Fruit fly (Drosophila melanogaster): Measurements from ENCODE around the gene COX7AL.

COX7AL gene

DNA sequence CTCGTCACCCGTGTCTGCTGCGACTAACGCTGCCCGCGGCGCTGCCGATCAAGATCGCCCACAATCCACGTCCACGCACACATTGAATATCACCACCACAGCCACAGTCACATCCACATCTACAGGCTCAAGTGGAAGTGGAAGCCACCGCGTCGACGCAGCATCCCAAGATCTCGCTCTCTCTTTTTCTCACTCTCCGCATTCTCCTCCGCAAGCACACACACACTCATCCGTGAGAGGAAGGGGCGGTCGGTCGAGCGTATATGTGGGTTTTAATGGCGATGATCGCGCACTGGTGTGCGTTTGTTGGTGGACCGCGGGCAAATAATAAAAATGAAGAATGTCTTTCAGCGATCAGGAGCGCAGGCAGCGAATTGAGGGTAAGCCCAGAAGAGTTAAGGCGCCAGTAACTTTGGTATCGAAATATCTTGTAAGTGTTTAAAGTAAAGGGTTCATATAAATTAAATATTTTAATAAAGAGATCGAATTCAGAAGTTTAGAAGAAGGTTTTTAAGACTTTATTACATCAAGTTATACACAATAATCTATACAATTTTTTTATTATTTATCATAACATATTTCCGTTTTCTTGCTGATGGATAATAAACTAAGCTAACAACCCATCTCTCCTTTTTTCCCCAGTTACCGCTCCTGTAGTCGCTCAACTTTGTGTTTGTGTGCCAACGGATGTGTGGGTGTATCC lies 9.6 kb upstream of the COX7AL start, which contains the start of gene Poxm:
Gene Poxm, minus strand, starts transcription at position 25 of the 703 bp plus-strand sequence.
- peak; percentile 97 for TF ChIP-seq CG15710 (tag; optimal IDR thresholded peaks at IDR 0.05)
- peak; percentile 87 for TF ChIP-seq rn (GFP tag; IDR thresholded peaks at IDR 0.05)
- TF ChIP-seq CG12605 (GFP tag; IDR thresholded peaks at IDR 0.05) = peak; percentile 74
- peak; percentile 95 for TF ChIP-seq Snoo (tag; optimal IDR thresholded peaks at IDR 0.05)
- peak; percentile 98 for TF ChIP-seq CG8159 (tag; optimal IDR thresholded peaks at IDR 0.05)
- no peak for TF ChIP-seq EcR (GFP tag; optimal IDR thresholded peaks at IDR 0.05)
- TF ChIP-seq CG10348 (GFP tag; IDR thresholded peaks at IDR 0.05) = peak; percentile 90
- TF ChIP-seq D1 (tag; optimal IDR thresholded peaks at IDR 0.05) = peak; percentile 93
- peak; percentile 90 for TF ChIP-seq CG4496 (GFP tag; IDR thresholded peaks at IDR 0.05)
- peak; percentile 91 for TF ChIP-seq fd96Ca (GFP tag; IDR thresholded peaks at IDR 0.05)
- peak; percentile 96 for TF ChIP-seq CG8301 (tag; optimal IDR thresholded peaks at IDR 0.05)
- peak; percentile 91 for TF ChIP-seq Pif1B (GFP tag; optimal IDR thresholded peaks at IDR 0.05)
- TF ChIP-seq CG34367 (tag; optimal IDR thresholded peaks at IDR 0.05) = peak; percentile 90
- TF ChIP-seq Ets98B (GFP tag; IDR thresholded peaks at IDR 0.05) = peak; percentile 86
- TF ChIP-seq CG17806 (tag; optimal IDR thresholded peaks at IDR 0.05) = peak; percentile 94
- TF ChIP-seq CG32121 (GFP tag; IDR thresholded peaks at IDR 0.05) = peak; percentile 93
- TF ChIP-seq CG9948 (tag; optimal IDR thresholded peaks at IDR 0.05) = peak; percentile 95
- peak; percentile 74 for TF ChIP-seq CG13204 (GFP tag; optimal IDR thresholded peaks at IDR 0.05)
- peak; percentile 76 for TF ChIP-seq gl (tag; optimal IDR thresholded peaks at IDR 0.05)
- peak; percentile 89 for TF ChIP-seq Pif1A (GFP tag; optimal IDR thresholded peaks at IDR 0.05)
- TF ChIP-seq CG14655 (GFP tag; optimal IDR thresholded peaks at IDR 0.05) = peak; percentile 99

DNA sequence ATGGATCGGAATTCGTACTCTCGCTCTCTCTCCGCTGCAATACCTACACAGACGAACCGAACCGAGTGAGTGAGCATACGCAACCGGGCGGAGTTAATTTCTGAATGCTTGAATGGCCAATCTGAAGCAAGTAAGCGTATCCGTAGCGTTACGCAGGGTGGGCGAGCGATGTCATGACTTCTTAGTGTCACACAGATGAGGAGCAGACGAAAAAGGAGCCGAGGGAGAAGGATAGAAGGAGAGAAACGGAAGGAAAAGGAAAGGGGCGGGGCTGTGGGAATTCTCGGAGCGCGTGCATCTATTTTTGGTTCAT lies 9.0 kb upstream of the COX7AL start:
- TF ChIP-seq CG15710 (tag; optimal IDR thresholded peaks at IDR 0.05) (no peak), D1 (tag; optimal IDR thresholded peaks at IDR 0.05) (no peak), Snoo (tag; optimal IDR thresholded peaks at IDR 0.05) (no peak), CG8301 (tag; optimal IDR thresholded peaks at IDR 0.05) (no peak), CG13204 (GFP tag; optimal IDR thresholded peaks at IDR 0.05) (no peak), CG9948 (tag; optimal IDR thresholded peaks at IDR 0.05) (no peak), CG4496 (GFP tag; IDR thresholded peaks at IDR 0.05) (no peak), Pif1A (GFP tag; optimal IDR thresholded peaks at IDR 0.05) (no peak), CG12605 (GFP tag; IDR thresholded peaks at IDR 0.05) (no peak), CG8159 (tag; optimal IDR thresholded peaks at IDR 0.05) (no peak), EcR (GFP tag; optimal IDR thresholded peaks at IDR 0.05) (no peak), gl (tag; optimal IDR thresholded peaks at IDR 0.05) (no peak), rn (GFP tag; IDR thresholded peaks at IDR 0.05) (no peak), CG32121 (GFP tag; IDR thresholded peaks at IDR 0.05) (no peak), Ets98B (GFP tag; IDR thresholded peaks at IDR 0.05) (no peak)

DNA sequence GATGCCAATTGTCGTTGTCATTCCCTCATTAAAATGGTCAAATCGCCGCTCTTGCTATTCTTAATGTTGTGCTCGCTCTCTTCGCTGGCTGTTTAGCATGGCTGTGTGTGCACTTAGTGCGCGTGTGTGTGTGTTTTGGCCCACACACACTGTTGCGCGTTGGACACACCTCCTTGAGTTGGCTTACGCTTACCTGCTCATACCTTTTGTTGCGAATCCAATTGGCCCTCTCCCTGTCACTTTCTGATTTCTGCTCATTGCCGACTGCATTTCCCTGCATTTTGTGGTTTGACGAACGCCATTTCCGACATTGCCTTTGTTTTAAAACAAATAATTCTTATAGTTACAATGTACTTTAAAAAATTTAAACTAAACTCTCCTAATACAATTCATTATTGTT lies 8.5 kb upstream of the COX7AL start:
- TF ChIP-seq CG14655 (GFP tag; optimal IDR thresholded peaks at IDR 0.05) (no peak), CG17806 (tag; optimal IDR thresholded peaks at IDR 0.05) (no peak), Ets98B (GFP tag; IDR thresholded peaks at IDR 0.05) (no peak), gl (tag; optimal IDR thresholded peaks at IDR 0.05) (no peak), CG9948 (tag; optimal IDR thresholded peaks at IDR 0.05) (no peak), fd96Ca (GFP tag; IDR thresholded peaks at IDR 0.05) (0 out of 3 replicates have a peak, but pooled peaks have one; percentile 28)

DNA sequence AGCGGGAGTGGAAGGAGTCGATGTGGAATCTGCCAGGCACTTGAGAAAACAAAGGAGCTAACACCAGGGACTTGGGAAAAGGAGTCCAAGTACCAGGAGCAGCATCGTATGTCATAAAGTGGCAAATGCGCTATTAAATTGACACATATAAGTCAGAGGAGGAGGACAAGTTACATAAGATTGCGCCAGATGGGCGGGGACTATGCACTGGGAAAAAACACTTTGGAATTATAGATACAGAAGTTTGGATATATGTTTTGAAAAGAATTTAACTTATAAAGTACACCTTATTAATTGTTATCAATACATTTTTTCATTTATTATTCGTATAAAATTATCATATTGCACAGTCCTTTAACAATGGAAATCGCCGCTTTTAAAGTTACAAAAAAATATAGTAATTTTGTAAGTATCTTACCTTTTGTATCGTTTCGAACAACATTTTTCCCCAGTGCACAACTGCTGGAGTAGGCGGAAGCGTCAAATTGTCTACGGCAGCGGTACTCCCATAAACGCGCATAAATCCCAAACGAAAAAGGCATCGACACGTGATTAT lies 7.4 kb upstream of the COX7AL start:
- TF ChIP-seq CG8301 (tag; optimal IDR thresholded peaks at IDR 0.05) = no peak
- no peak for TF ChIP-seq CG10348 (GFP tag; IDR thresholded peaks at IDR 0.05)
- no peak for TF ChIP-seq CG34367 (tag; optimal IDR thresholded peaks at IDR 0.05)
- TF ChIP-seq CG9948 (tag; optimal IDR thresholded peaks at IDR 0.05) = no peak
- TF ChIP-seq EcR (GFP tag; optimal IDR thresholded peaks at IDR 0.05) = no peak
- no peak for TF ChIP-seq D1 (tag; optimal IDR thresholded peaks at IDR 0.05)

DNA sequence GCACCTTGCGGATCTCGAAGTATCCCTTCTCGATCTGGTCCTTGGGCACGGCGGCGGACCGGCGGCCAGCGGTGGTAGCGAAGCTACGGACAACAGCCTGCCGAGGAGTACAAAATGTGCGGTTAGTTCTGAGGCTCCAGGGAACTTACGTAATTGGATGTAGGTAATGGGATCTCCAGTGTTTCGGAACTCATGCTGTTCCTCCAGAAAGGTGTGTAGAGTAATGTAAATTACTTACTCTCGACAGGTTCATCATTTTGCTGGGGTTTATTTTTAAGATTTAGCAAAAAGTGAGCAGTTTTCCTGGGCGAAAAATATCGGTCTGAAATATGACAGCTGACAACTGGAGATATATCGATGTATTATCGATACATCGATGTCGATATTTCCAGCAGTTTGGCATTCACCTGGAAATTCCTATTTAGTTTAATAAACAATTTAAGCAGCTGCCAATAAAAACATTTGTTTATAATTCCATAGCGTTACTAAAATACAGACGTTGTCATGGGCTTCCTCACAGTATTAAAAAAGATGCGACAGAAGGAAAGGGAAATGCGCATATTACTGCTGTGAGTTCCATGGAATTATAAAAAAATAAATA lies 2.7 kb upstream of the COX7AL start, which contains the start of the genes COX7A and Arl2:
Gene COX7A, minus strand, starts transcription at position 369 of the 601 bp plus-strand sequence.
Gene Arl2, plus strand, starts transcription at position 426 of the 601 bp plus-strand sequence.
- TF ChIP-seq CG34367 (tag; optimal IDR thresholded peaks at IDR 0.05) (no peak), CG10348 (GFP tag; IDR thresholded peaks at IDR 0.05) (no peak), D1 (tag; optimal IDR thresholded peaks at IDR 0.05) (no peak), CG32121 (GFP tag; IDR thresholded peaks at IDR 0.05) (no peak; the same call in 1 of the 2 replicates), Pif1B (GFP tag; optimal IDR thresholded peaks at IDR 0.05) (no peak), Pif1A (GFP tag; optimal IDR thresholded peaks at IDR 0.05) (no peak), CG14655 (GFP tag; optimal IDR thresholded peaks at IDR 0.05) (no peak), CG4496 (GFP tag; IDR thresholded peaks at IDR 0.05) (no peak), gl (tag; optimal IDR thresholded peaks at IDR 0.05) (no peak), CG17806 (tag; optimal IDR thresholded peaks at IDR 0.05) (no peak), CG13204 (GFP tag; optimal IDR thresholded peaks at IDR 0.05) (no peak), EcR (GFP tag; optimal IDR thresholded peaks at IDR 0.05) (no peak), Snoo (tag; optimal IDR thresholded peaks at IDR 0.05) (no peak), CG8159 (tag; optimal IDR thresholded peaks at IDR 0.05) (no peak), Ets98B (GFP tag; IDR thresholded peaks at IDR 0.05) (no peak), CG15710 (tag; optimal IDR thresholded peaks at IDR 0.05) (no peak), rn (GFP tag; IDR thresholded peaks at IDR 0.05) (no peak), fd96Ca (GFP tag; IDR thresholded peaks at IDR 0.05) (no peak), CG12605 (GFP tag; IDR thresholded peaks at IDR 0.05) (no peak), CG8301 (tag; optimal IDR thresholded peaks at IDR 0.05) (no peak)
